Fruit fly (Drosophila melanogaster) whole organism, pupa: ENCODE results near the gene AOX4.

Experiments
- CG4496 ChIP-seq: fragments of 200-800 bp; sonication (Bioruptor generic); IDR thresholded peaks from 3 replicates; pipeline ENCODE4 v1.3.6; 2022; ENCODE audit warnings: missing biosample characterization, missing genetic modification characterization
- EcR ChIP-seq: fragments of 200-800 bp; sonication (Bioruptor generic); optimal IDR thresholded peaks from 3 replicates; lab custom pipeline; 2019; ENCODE audit warnings: missing biosample characterization, missing genetic modification characterization, mild to moderate bottlenecking, moderate library complexity, missing genetic modification reagents
- Pif1A ChIP-seq: fragments of 200-800 bp; sonication (Bioruptor generic); optimal IDR thresholded peaks from 3 replicates; lab custom pipeline; 2016; ENCODE audit warnings: missing biosample characterization, missing genetic modification characterization

dm6 chr3R:15566948-15567347, 14.3 kb upstream of the AOX4 start:
- TF ChIP-seq EcR (GFP tag; lab: Kevin White, UChicago) (no peak), Pif1A (GFP tag; lab: Kevin White, UChicago) (no peak), CG4496 (GFP tag; lab: Robert Waterston, UW) (peak; percentile 74)
